Worm (Caenorhabditis elegans): ENCODE results near the gene C49C8.8.

DNA sequence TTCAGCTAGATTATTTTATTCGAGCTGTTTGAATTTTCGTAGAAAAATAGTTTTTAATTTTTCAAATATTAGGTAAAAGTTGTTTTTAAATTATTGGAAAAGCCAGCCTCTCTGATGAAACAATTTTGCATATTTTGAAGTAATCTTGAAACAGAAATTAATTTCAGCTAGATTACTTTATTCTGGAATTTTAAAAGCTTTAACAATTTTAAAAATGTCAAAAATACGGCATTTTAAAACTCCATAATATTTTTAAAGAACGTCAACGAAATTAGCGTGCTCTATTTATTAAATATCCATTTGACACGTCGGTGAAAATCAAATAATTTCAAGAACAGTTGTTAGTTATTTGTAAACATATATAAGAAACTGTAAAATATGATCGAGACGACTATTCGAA, 49.1 kb upstream of the C49C8.8 start, which contains the start of gene Y59H11AR.10:
- TF ChIP-seq unc-39 (tag; optimal IDR thresholded peaks at IDR 0.05), result no peak
- no peak for TF ChIP-seq fkh-10 (GFP tag; optimal IDR thresholded peaks at IDR 0.05)
- no peak for TF ChIP-seq nhr-67 (tag; optimal IDR thresholded peaks at IDR 0.05)
- no peak for TF ChIP-seq hmg-11 (tag; optimal IDR thresholded peaks at IDR 0.05)
- TF ChIP-seq lsy-12 (tag; optimal IDR thresholded peaks at IDR 0.05), result no peak
- no peak for TF ChIP-seq ceh-9 (tag; optimal IDR thresholded peaks at IDR 0.05)
- TF ChIP-seq nhr-11 (tag; optimal IDR thresholded peaks at IDR 0.05), result no peak
- no peak for TF ChIP-seq nhr-28 (tag; optimal IDR thresholded peaks at IDR 0.05)
- no peak for TF ChIP-seq sea-2 (GFP tag; optimal IDR thresholded peaks at IDR 0.05)
- TF ChIP-seq pqm-1 (tag; optimal IDR thresholded peaks at IDR 0.05), result no peak
- no peak for TF ChIP-seq unc-62 (GFP tag; optimal IDR thresholded peaks at IDR 0.05)
- no peak for TF ChIP-seq fos-1 (tag; optimal IDR thresholded peaks at IDR 0.05)
